Fruit fly (Drosophila melanogaster): Measurements from ENCODE around the gene Cox10.
A peak's percentile ranks its signal among the peaks of the same experiment; 100 is the strongest.

Gene Cox10

DNA sequence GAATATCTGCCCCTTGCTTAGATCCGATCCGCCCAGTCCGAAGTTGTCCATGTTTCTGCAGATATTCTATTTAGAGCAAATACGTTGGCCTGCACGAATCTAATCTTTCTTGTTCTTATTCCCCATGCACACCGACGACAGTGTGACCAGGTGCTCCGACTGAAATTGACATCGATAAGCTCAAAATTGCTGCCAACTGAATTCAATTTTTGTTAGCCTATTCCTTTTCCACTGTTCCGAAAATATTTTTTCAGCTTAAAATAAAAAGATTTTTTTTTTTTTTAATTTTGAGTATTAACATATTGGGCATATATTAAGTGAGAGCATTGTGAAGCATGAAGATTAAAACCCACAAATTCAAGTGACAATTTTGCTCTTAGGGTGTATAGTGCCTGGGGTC, 27.5 kb upstream of the Cox10 start, which contains the start of gene nmd (continued):
- peak in 1 of 2 experiments; percentile 24 for TF ChIP-seq Hr51 (GFP tag; optimal IDR thresholded peaks at IDR 0.05)

dm6 chr2L:10305538-10306147, 25.6 kb upstream of the Cox10 start:
- TF ChIP-seq CG8359 (GFP tag; optimal IDR thresholded peaks at IDR 0.05; ENCODE audit: borderline replicate concordance) (no peak), ro (GFP tag; IDR thresholded peaks at IDR 0.05) (no peak), slou (GFP tag; optimal IDR thresholded peaks at IDR 0.05) (no peak), sens (GFP tag) (peak; percentile 42)

DNA sequence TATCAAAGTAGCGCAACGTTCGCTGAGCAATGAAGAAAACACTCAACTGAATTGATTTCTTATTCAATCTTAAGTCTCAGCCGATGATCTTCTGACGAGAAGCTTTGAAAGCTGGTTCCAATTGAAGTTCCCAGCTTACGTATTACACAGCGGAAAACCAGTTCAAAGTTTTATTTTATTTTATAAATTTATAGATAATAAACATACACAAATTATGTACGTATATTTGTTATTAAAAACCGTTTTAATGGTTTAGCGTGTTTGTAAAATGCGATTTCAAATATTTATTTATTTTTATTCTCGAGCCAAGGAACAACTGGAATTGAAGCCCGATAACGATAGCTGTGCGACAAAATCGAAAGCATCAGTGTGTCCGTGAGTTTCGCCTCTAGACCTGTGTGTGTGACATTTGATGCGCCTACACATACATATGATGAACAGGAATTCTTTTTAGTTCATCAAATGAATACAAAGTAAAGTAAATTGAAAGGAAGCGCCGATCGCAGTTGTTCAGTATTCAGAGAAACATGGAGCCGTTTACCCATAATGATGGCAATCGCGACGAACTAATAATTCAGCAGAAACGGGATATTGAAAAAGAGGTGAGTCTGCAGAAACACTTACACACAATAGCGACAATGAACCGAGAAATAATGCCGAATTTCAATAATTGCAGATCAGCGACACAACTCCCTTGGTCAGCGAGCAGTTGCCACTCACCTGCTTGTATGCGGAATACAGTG, 24.6 kb upstream of the Cox10 start, which contains the start of the genes CG5390 and CG4968:
CG5390 (minus strand) TSS at position 77 of the 743 bp plus-strand sequence.
CG4968 (plus strand) TSS at position 405 of the 743 bp plus-strand sequence.
- no peak for TF ChIP-seq CG6813 (GFP tag; optimal IDR thresholded peaks at IDR 0.05)
- TF ChIP-seq Max (GFP tag; optimal IDR thresholded peaks at IDR 0.05) = peak; percentile 50
- TF ChIP-seq CG7271 (tag; optimal IDR thresholded peaks at IDR 0.05) = no peak
- peak; percentile 79 for TF ChIP-seq CG9932 (GFP tag; IDR thresholded peaks at IDR 0.05)
- TF ChIP-seq Asciz (GFP tag; optimal IDR thresholded peaks at IDR 0.05) = peak; percentile 52
- TF ChIP-seq Gug (GFP tag; IDR thresholded peaks at IDR 0.05) = no peak
- TF ChIP-seq sr (GFP tag; IDR thresholded peaks at IDR 0.05) = no peak
- TF ChIP-seq CoRest (tag; optimal IDR thresholded peaks at IDR 0.05) = peak; percentile 79
- no peak for TF ChIP-seq Deaf1 (tag; optimal IDR thresholded peaks at IDR 0.05)
- peak; percentile 88 for TF ChIP-seq lbe (GFP tag; optimal IDR thresholded peaks at IDR 0.05)
- peak; percentile 37 for TF ChIP-seq CG12219 (GFP tag; optimal IDR thresholded peaks at IDR 0.05)
- TF ChIP-seq pho (GFP tag; optimal IDR thresholded peaks at IDR 0.05) = peak; percentile 41
- TF ChIP-seq Awh (GFP tag; IDR thresholded peaks at IDR 0.05) = peak; percentile 11; the same call in 1 of the 2 replicates
- TF ChIP-seq Optix (GFP tag; IDR thresholded peaks at IDR 0.05) = no peak
- TF ChIP-seq CG17328 (GFP tag; IDR thresholded peaks at IDR 0.05) = peak; percentile 69
- TF ChIP-seq CG14441 (GFP tag; IDR thresholded peaks at IDR 0.05) = peak; percentile 28; the same call in 1 of the 2 replicates
- no peak for TF ChIP-seq eve (GFP tag; optimal IDR thresholded peaks at IDR 0.05)
- peak; percentile 4 for TF ChIP-seq Myb (GFP tag; optimal IDR thresholded peaks at IDR 0.05)
- TF ChIP-seq dimm (GFP tag; IDR thresholded peaks at IDR 0.05) = no peak
- peak; percentile 7 for TF ChIP-seq dmrt11E (tag; optimal IDR thresholded peaks at IDR 0.05)
- TF ChIP-seq CrebB (tag; optimal IDR thresholded peaks at IDR 0.05) = peak; percentile 56
- peak; percentile 76 for TF ChIP-seq Sry-δ (GFP tag; optimal IDR thresholded peaks at IDR 0.05)
- no peak for TF ChIP-seq shn (GFP tag; optimal IDR thresholded peaks at IDR 0.05)
- peak; percentile 75; the same call in 1 of the 2 replicates for TF ChIP-seq Atf6 (GFP tag; IDR thresholded peaks at IDR 0.05)
- TF ChIP-seq CG2202 (tag; optimal IDR thresholded peaks at IDR 0.05) = peak; percentile 17
- TF ChIP-seq gce (GFP tag; IDR thresholded peaks at IDR 0.05) = peak; percentile 53; the same call in 1 of the 3 replicates
- TF ChIP-seq CG18619 (GFP tag; optimal IDR thresholded peaks at IDR 0.05) = peak; percentile 38
- peak; percentile 70 for TF ChIP-seq E2f2 (GFP tag; IDR thresholded peaks at IDR 0.05)
- TF ChIP-seq MBD-R2 (GFP tag; IDR thresholded peaks at IDR 0.05) = peak; percentile 87
- no peak for TF ChIP-seq bab2 (GFP tag; optimal IDR thresholded peaks at IDR 0.05)
- TF ChIP-seq exex (tag; optimal IDR thresholded peaks at IDR 0.05) = peak; percentile 48
- no peak for TF ChIP-seq Atf3 (GFP tag; optimal IDR thresholded peaks at IDR 0.05)
- no peak for TF ChIP-seq CG9797 (GFP tag; optimal IDR thresholded peaks at IDR 0.05)
- no peak for TF ChIP-seq dmrt99B (tag; optimal IDR thresholded peaks at IDR 0.05)
- no peak for TF ChIP-seq CG32772 (GFP tag; IDR thresholded peaks at IDR 0.05)
- TF ChIP-seq CHES-1-like (GFP tag; optimal IDR thresholded peaks at IDR 0.05) = no peak
- peak; percentile 75 for TF ChIP-seq CG34422 (GFP tag; IDR thresholded peaks at IDR 0.05)
- TF ChIP-seq ftz-f1 (GFP tag; optimal IDR thresholded peaks at IDR 0.05) = peak; percentile 6
- TF ChIP-seq Doc3 (GFP tag; IDR thresholded peaks at IDR 0.05; ENCODE audit: partially characterized antibody) = no peak
- no peak for TF ChIP-seq CG2129 (GFP tag; IDR thresholded peaks at IDR 0.05; ENCODE audit: partially characterized antibody)

All from whole organism, embryonic.